Fruit fly (Drosophila melanogaster) whole organism, embryonic: ENCODE data around the gene nod.

Source experiments
- Adf1 ChIP-seq: fragments of 200-800 bp; sonication (Bioruptor generic); IDR thresholded peaks from 2 replicates; pipeline ENCODE4 v1.3.6; 2022; ENCODE audit warnings: missing biosample characterization, missing genetic modification characterization
- Atf3 ChIP-seq: fragments of 200-800 bp; sonication (Bioruptor generic); optimal IDR thresholded peaks from 3 replicates; lab custom pipeline; 2016; ENCODE audit warnings: missing biosample characterization, missing genetic modification characterization
- Awh ChIP-seq: fragments of 200-800 bp; sonication (Bioruptor generic); IDR thresholded peaks from 2 replicates; pipeline ENCODE4, ENCODE4 v1.3.6; 2022; ENCODE audit warnings: missing biosample characterization, missing genetic modification characterization
- CG10979 ChIP-seq: fragments of 200-800 bp; sonication (Bioruptor generic); optimal IDR thresholded peaks from 2 replicates; lab custom pipeline; 2018; ENCODE audit warnings: missing biosample characterization, mild to moderate bottlenecking, missing genetic modification characterization, moderate library complexity
- CG11247 ChIP-seq: fragments of 200-800 bp; sonication (Bioruptor generic); IDR thresholded peaks from 2 replicates; pipeline ENCODE4 v1.3.6; 2022; ENCODE audit warnings: missing biosample characterization, missing genetic modification characterization
- CG11695 ChIP-seq: fragments of 200-800 bp; sonication (Bioruptor generic); IDR thresholded peaks from 3 replicates; pipeline ENCODE4 v1.3.6; 2022; ENCODE audit warnings: missing biosample characterization, missing genetic modification characterization
- CG12071 ChIP-seq: fragments of 200-800 bp; sonication (Bioruptor generic); optimal IDR thresholded peaks from 3 replicates; lab custom pipeline; 2018; ENCODE audit warnings: missing biosample characterization, mild to moderate bottlenecking, missing genetic modification characterization
- CG12769 ChIP-seq: fragments of 200-800 bp; sonication (Bioruptor generic); optimal IDR thresholded peaks from 2 replicates; lab custom pipeline; 2019; ENCODE audit warnings: missing biosample characterization, mild to moderate bottlenecking, missing genetic modification characterization, moderate library complexity
- CG13287 ChIP-seq: fragments of 200-800 bp; sonication (Bioruptor generic); IDR thresholded peaks from 2 replicates; pipeline ENCODE4 v1.3.6; 2022; ENCODE audit warnings: missing biosample characterization, missing genetic modification characterization; ENCODE audit not compliant: partially characterized antibody
- CG13894 ChIP-seq: fragments of 200-800 bp; sonication (Bioruptor generic); optimal IDR thresholded peaks from 3 replicates; lab custom pipeline; 2018; ENCODE audit warnings: missing biosample characterization, mild to moderate bottlenecking, missing genetic modification characterization, moderate library complexity
- CG14710 ChIP-seq: fragments of 200-800 bp; sonication (Bioruptor generic); optimal IDR thresholded peaks from 3 replicates; lab custom pipeline; 2019; ENCODE audit warnings: missing biosample characterization, mild to moderate bottlenecking, missing genetic modification characterization, moderate library complexity
- CG14965 ChIP-seq: fragments of 200-800 bp; sonication (Bioruptor generic); optimal IDR thresholded peaks from 2 replicates; lab custom pipeline; 2016; ENCODE audit warnings: missing biosample characterization, missing genetic modification characterization, borderline replicate concordance
- CG16863 ChIP-seq: fragments of 200-800 bp; sonication (Bioruptor generic); optimal IDR thresholded peaks from 3 replicates; lab custom pipeline; 2016; ENCODE audit warnings: missing biosample characterization, missing genetic modification characterization
- CG17186 ChIP-seq: fragments of 200-800 bp; sonication (Bioruptor generic); optimal IDR thresholded peaks from 3 replicates; lab custom pipeline; 2017; ENCODE audit warnings: missing biosample characterization, missing genetic modification reagents, missing genetic modification characterization
- CG30403 ChIP-seq: fragments of 200-800 bp; sonication (Bioruptor generic); optimal IDR thresholded peaks from 3 replicates; lab custom pipeline; 2016; ENCODE audit warnings: missing biosample characterization, missing genetic modification characterization
- CG30431 ChIP-seq: fragments of 200-800 bp; sonication (Bioruptor generic); optimal IDR thresholded peaks from 2 replicates; lab custom pipeline; 2017; ENCODE audit warnings: missing biosample characterization, missing genetic modification characterization
- CG4617 ChIP-seq: fragments of 200-800 bp; sonication (Bioruptor generic); optimal IDR thresholded peaks from 3 replicates; lab custom pipeline; 2016; ENCODE audit warnings: missing biosample characterization, missing genetic modification characterization, borderline replicate concordance
- CG6689 ChIP-seq: fragments of 200-800 bp; sonication (Bioruptor generic); IDR thresholded peaks from 2 replicates; pipeline ENCODE4 v1.3.6; 2022; ENCODE audit warnings: missing biosample characterization, missing genetic modification characterization
- CG7372 ChIP-seq: fragments of 200-800 bp; sonication (Bioruptor generic); IDR thresholded peaks from 2 replicates; pipeline ENCODE4 v1.3.6; 2022; ENCODE audit warnings: missing biosample characterization, missing genetic modification characterization
- CG7556 ChIP-seq: fragments of 200-800 bp; sonication (Bioruptor generic); optimal IDR thresholded peaks from 2 replicates; lab custom pipeline; 2017; ENCODE audit warnings: missing biosample characterization, mild to moderate bottlenecking, missing genetic modification characterization
- CG7928 ChIP-seq: fragments of 200-800 bp; sonication (Bioruptor generic); optimal IDR thresholded peaks from 2 replicates; lab custom pipeline; 2017; ENCODE audit warnings: missing biosample characterization, mild to moderate bottlenecking, missing genetic modification characterization
- Camta ChIP-seq: fragments of 200-800 bp; sonication (Bioruptor generic); optimal IDR thresholded peaks from 2 replicates; lab custom pipeline; 2016; ENCODE audit warnings: missing biosample characterization, missing genetic modification characterization
- Dip3 ChIP-seq: fragments of 200-800 bp; sonication (Bioruptor generic); optimal IDR thresholded peaks from 3 replicates; lab custom pipeline; 2016; ENCODE audit warnings: missing biosample characterization, missing genetic modification characterization
- Dp ChIP-seq: fragments of 200-800 bp; sonication (Bioruptor generic); optimal IDR thresholded peaks from 2 replicates; lab custom pipeline; 2018; ENCODE audit warnings: missing biosample characterization, mild to moderate bottlenecking, missing genetic modification characterization, moderate library complexity
- ERR ChIP-seq: fragments of 200-800 bp; sonication (Bioruptor generic); optimal IDR thresholded peaks from 2 replicates; lab custom pipeline; 2016; ENCODE audit warnings: missing biosample characterization, missing genetic modification characterization
- Fer2 ChIP-seq: fragments of 200-800 bp; sonication (Bioruptor generic); optimal IDR thresholded peaks from 2 replicates; lab custom pipeline; 2018; ENCODE audit warnings: missing biosample characterization, mild to moderate bottlenecking, missing genetic modification characterization, moderate library complexity
- HLH54F ChIP-seq: fragments of 200-800 bp; sonication (Bioruptor generic); optimal IDR thresholded peaks from 3 replicates; lab custom pipeline; 2016; ENCODE audit warnings: missing biosample characterization, missing genetic modification characterization
- HLHmδ ChIP-seq: fragments of 200-800 bp; sonication (Bioruptor generic); optimal IDR thresholded peaks from 2 replicates; lab custom pipeline; 2018; ENCODE audit warnings: missing biosample characterization, mild to moderate bottlenecking, missing genetic modification characterization, moderate library complexity
- Hmr ChIP-seq: fragments of 200-800 bp; sonication (Bioruptor generic); optimal IDR thresholded peaks from 3 replicates; lab custom pipeline; 2017; ENCODE audit warnings: mild to moderate bottlenecking, missing biosample characterization, missing genetic modification reagents, missing genetic modification characterization
- Lpt ChIP-seq: fragments of >200 bp; optimal IDR thresholded peaks from 2 replicates; lab custom pipeline; 2018; ENCODE audit warnings: missing biosample characterization, missing genetic modification characterization
- MBD-R2 ChIP-seq: fragments of 200-800 bp; sonication (Bioruptor generic); IDR thresholded peaks from 2 replicates; pipeline ENCODE4 v1.3.6; 2022; ENCODE audit warnings: missing biosample characterization, missing genetic modification characterization
- Nf-YA ChIP-seq: fragments of 200-800 bp; sonication (Bioruptor generic); IDR thresholded peaks from 2 replicates; pipeline ENCODE4 v1.3.6; 2022; ENCODE audit warnings: missing biosample characterization, missing genetic modification characterization
- Nf-YC ChIP-seq: fragments of 200-800 bp; optimal IDR thresholded peaks from 3 replicates; lab custom pipeline; 2019; ENCODE audit warnings: missing biosample characterization, mild to moderate bottlenecking, missing genetic modification characterization, moderate library complexity
- Opbp ChIP-seq: fragments of 200-800 bp; sonication (Bioruptor generic); IDR thresholded peaks from 3 replicates; pipeline ENCODE4 v1.3.6; 2022; ENCODE audit warnings: missing biosample characterization, missing genetic modification characterization; ENCODE audit not compliant: partially characterized antibody
- chinmo ChIP-seq: fragments of 200-800 bp; sonication (Bioruptor generic); IDR thresholded peaks from 4 replicates; pipeline ENCODE4 v1.3.6; 2022; ENCODE audit warnings: missing biosample characterization, missing genetic modification characterization; ENCODE audit not compliant: partially characterized antibody
- chn ChIP-seq: fragments of 200-800 bp; sonication (Bioruptor generic); optimal IDR thresholded peaks from 2 replicates; lab custom pipeline; 2016; ENCODE audit warnings: missing biosample characterization, missing genetic modification characterization
- cwo ChIP-seq: fragments of 200-800 bp; sonication (Bioruptor generic); optimal IDR thresholded peaks from 3 replicates; lab custom pipeline; 2017; ENCODE audit warnings: missing biosample characterization, missing genetic modification characterization, mild to moderate bottlenecking, moderate library complexity, missing genetic modification reagents
- da ChIP-seq: fragments of 200-800 bp; sonication (Bioruptor generic); optimal IDR thresholded peaks from 2 replicates; lab custom pipeline; 2016; ENCODE audit warnings: missing biosample characterization, missing genetic modification characterization
- ems ChIP-seq: fragments of 200-800 bp; sonication (Bioruptor generic); optimal IDR thresholded peaks from 3 replicates; lab custom pipeline; 2016; ENCODE audit warnings: missing biosample characterization, missing genetic modification characterization
- fru ChIP-seq: fragments of >200 bp; optimal IDR thresholded peaks from 2 replicates; lab custom pipeline; 2017
- lov ChIP-seq, 2 experiments: fragments of 200-800 bp in 1 of 2; fragments of >200 bp in 1 of 2; sonication (Bioruptor generic) in 1 of 2; IDR thresholded peaks in 1 of 2; optimal IDR thresholded peaks in 1 of 2; 2 replicates in 1 of 2; 3 replicates in 1 of 2; pipeline versions ENCODE4 v1.3.6 to Lab custom; 2017 to 2022; ENCODE audit warnings: missing biosample characterization in 1 of 2, missing genetic modification characterization in 1 of 2
- mam ChIP-seq: fragments of 200-800 bp; sonication (Bioruptor generic); optimal IDR thresholded peaks from 3 replicates; lab custom pipeline; 2016; ENCODE audit warnings: missing biosample characterization, missing genetic modification characterization
- phol ChIP-seq: fragments of 200-800 bp; sonication (Bioruptor generic); optimal IDR thresholded peaks from 3 replicates; lab custom pipeline; 2018; ENCODE audit warnings: missing biosample characterization, mild to moderate bottlenecking, missing genetic modification characterization, moderate library complexity
- pzg ChIP-seq: fragments of 200-800 bp; sonication (Bioruptor generic); optimal IDR thresholded peaks from 3 replicates; lab custom pipeline; 2018; ENCODE audit warnings: missing biosample characterization, mild to moderate bottlenecking, missing genetic modification characterization, moderate library complexity
- sens ChIP-seq: fragments of 200-800 bp; sonication (Bioruptor generic); peaks from one replicate; lab custom pipeline; 2016; ENCODE audit warnings: missing biosample characterization, missing genetic modification characterization
- sob ChIP-seq: fragments of 200-800 bp; sonication (Bioruptor generic); IDR thresholded peaks from 2 replicates; pipeline ENCODE4 v1.3.6; 2022; ENCODE audit warnings: missing biosample characterization, missing genetic modification characterization
- tio ChIP-seq: fragments of 200-800 bp; sonication (Bioruptor generic); optimal IDR thresholded peaks from 2 replicates; lab custom pipeline; 2017; ENCODE audit warnings: missing biosample characterization, missing genetic modification characterization, inconsistent platforms
- tna ChIP-seq: fragments of 200-800 bp; sonication (Bioruptor generic); IDR thresholded peaks from 2 replicates; pipeline ENCODE4 v1.3.6; 2022; ENCODE audit warnings: missing biosample characterization, missing genetic modification characterization; ENCODE audit not compliant: partially characterized antibody
- trem ChIP-seq: fragments of 200-800 bp; optimal IDR thresholded peaks from 3 replicates; lab custom pipeline; 2019; ENCODE audit warnings: missing biosample characterization, mild to moderate bottlenecking, missing genetic modification characterization, moderate library complexity
- tup ChIP-seq: fragments of 200-800 bp; sonication (Bioruptor generic); optimal IDR thresholded peaks from 2 replicates; lab custom pipeline; 2016; ENCODE audit warnings: missing biosample characterization, mild to moderate bottlenecking, missing genetic modification characterization, moderate library complexity
- yki ChIP-seq: fragments of >200 bp; optimal IDR thresholded peaks from 3 replicates; lab custom pipeline; 2018

Gene nod

DNA sequence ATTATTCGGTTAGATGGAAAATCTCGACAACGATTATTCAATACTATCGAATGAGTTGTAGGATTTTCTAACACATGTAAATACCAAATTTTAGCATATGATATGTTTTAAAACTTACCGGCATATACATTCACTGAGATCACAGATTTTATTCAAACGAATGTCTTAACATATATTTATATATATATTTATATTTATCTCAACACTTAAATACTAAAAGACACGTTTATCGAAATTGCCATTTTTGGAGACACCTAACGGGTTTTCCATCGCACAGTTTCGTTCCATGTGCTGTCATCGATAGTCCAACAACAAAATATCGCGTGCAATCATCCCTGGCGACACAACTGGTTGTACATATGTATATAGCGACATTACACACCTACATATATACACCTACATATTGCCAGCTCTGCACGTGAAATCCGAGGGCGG, 31.1 kb downstream of the nod start, which contains the start of the genes CG2247 and CG1703 (continued):
- TF ChIP-seq CG10979 (tag; lab: Kevin White, UChicago): no peak
- no peak for TF ChIP-seq CG11695 (GFP tag; lab: Robert Waterston, UW)
- TF ChIP-seq CG7556 (GFP tag; lab: Kevin White, UChicago): no peak
- no peak for TF ChIP-seq Atf3 (GFP tag; lab: Kevin White, UChicago)
- TF ChIP-seq ems (GFP tag; lab: Kevin White, UChicago): no peak
- no peak for TF ChIP-seq Camta (GFP tag; lab: Kevin White, UChicago)
- TF ChIP-seq Hmr (GFP tag; lab: Kevin White, UChicago): no peak
- TF ChIP-seq Adf1: no peak
- TF ChIP-seq CG7372 (GFP tag; lab: Robert Waterston, UW): no peak
- TF ChIP-seq MBD-R2: 0 out of 2 replicates have a peak, but pooled peaks have one; percentile 19
- no peak for TF ChIP-seq chn (GFP tag; lab: Kevin White, UChicago)
- TF ChIP-seq fru (lab: Kevin White, UChicago): no peak
- peak; percentile 76 for TF ChIP-seq CG14710 (tag; lab: Kevin White, UChicago)
- peak; percentile 76 for TF ChIP-seq Opbp (GFP tag; lab: Robert Waterston, UW)
- peak; percentile 39 for TF ChIP-seq CG17186
- TF ChIP-seq Lpt (GFP tag; lab: Kevin White, UChicago): no peak
- TF ChIP-seq HLHmδ (GFP tag; lab: Kevin White, UChicago): no peak
- no peak for TF ChIP-seq Nf-YA (GFP tag; lab: Robert Waterston, UW)
- no peak for TF ChIP-seq CG12071 (GFP tag; lab: Kevin White, UChicago)
- no peak for TF ChIP-seq CG16863 (GFP tag; lab: Kevin White, UChicago)
- no peak for TF ChIP-seq ERR (GFP tag; lab: Kevin White, UChicago)
- TF ChIP-seq tna (GFP tag; lab: Robert Waterston, UW): peak; percentile 51; the same call in 1 of the 2 replicates
- peak; percentile 45 for TF ChIP-seq Dp (GFP tag; lab: Kevin White, UChicago)
- peak; percentile 78 for TF ChIP-seq pzg
- no peak for TF ChIP-seq CG6689 (GFP tag; lab: Robert Waterston, UW)
- TF ChIP-seq chinmo (GFP tag; lab: Robert Waterston, UW): peak; percentile 58; the same call in 1 of the 4 replicates
- peak; percentile 65 for TF ChIP-seq phol
- TF ChIP-seq CG4617 (GFP tag; lab: Kevin White, UChicago): no peak
- TF ChIP-seq CG13894 (tag; lab: Kevin White, UChicago): no peak
- TF ChIP-seq CG12769: no peak
- TF ChIP-seq CG13287: peak; percentile 88
- no peak for TF ChIP-seq tio (GFP tag; lab: Kevin White, UChicago)
- no peak for TF ChIP-seq tup (GFP tag; lab: Kevin White, UChicago)
- no peak for TF ChIP-seq sens (GFP tag; lab: Kevin White, UChicago)
- TF ChIP-seq lov (optimal IDR thresholded peaks at IDR 0.05; lab: Kevin White, UChicago): no peak
- no peak for TF ChIP-seq lov (GFP tag; IDR thresholded peaks at IDR 0.05; lab: Robert Waterston, UW)
- no peak for TF ChIP-seq da (GFP tag; lab: Kevin White, UChicago)
- no peak for TF ChIP-seq CG30431 (GFP tag; lab: Kevin White, UChicago)
- no peak for TF ChIP-seq Fer2 (tag; lab: Kevin White, UChicago)
- no peak for TF ChIP-seq mam (GFP tag; lab: Kevin White, UChicago)
- peak; percentile 72 for TF ChIP-seq cwo
- TF ChIP-seq trem: peak; percentile 76
- TF ChIP-seq HLH54F: no peak
- TF ChIP-seq Awh: no peak
- no peak for TF ChIP-seq Dip3
- peak; percentile 60 for TF ChIP-seq Nf-YC
- no peak for TF ChIP-seq CG11247 (GFP tag; lab: Robert Waterston, UW)
- TF ChIP-seq CG30403 (GFP tag; lab: Kevin White, UChicago): no peak
- no peak for TF ChIP-seq yki
- no peak for TF ChIP-seq sob (GFP tag; lab: Robert Waterston, UW)
- TF ChIP-seq CG14965 (GFP tag; lab: Kevin White, UChicago): no peak
- peak; percentile 85 for TF ChIP-seq CG7928 (GFP tag; lab: Kevin White, UChicago)
